Worm (Caenorhabditis elegans) whole organism, midembryonic: ENCODE measurements around the gene fbxa-79.

Experiments used
- flt-1 ChIP-seq: fragments of 200-800 bp; sonication (Bioruptor generic); IDR thresholded peaks from 2 replicates; pipeline ENCODE4 v1.3.6; 2022; ENCODE audit warnings: missing genetic modification characterization, missing compliant biosample characterization
- klf-2 ChIP-seq: fragments of 200-800 bp; sonication (Bioruptor generic); conservative IDR thresholded peaks from 2 replicates; pipeline ENCODE4 v1.3.6; 2022; ENCODE audit warnings: missing genetic modification reagents, missing genetic modification characterization, missing compliant biosample characterization
- med-1 ChIP-seq: sonication (generic microtip); optimal IDR thresholded peaks from 2 replicates; lab custom pipeline; 2017; ENCODE audit warnings: missing genetic modification characterization, mild to moderate bottlenecking, missing compliant biosample characterization, antibody characterized with exemption, missing genetic modification reagents; ENCODE audit not compliant: insufficient read depth
- ref-1 ChIP-seq: fragments of 200-800 bp; sonication (Bioruptor generic); conservative IDR thresholded peaks from 2 replicates; pipeline ENCODE4 v1.3.6; 2022; ENCODE audit warnings: missing genetic modification reagents, missing genetic modification characterization, missing compliant biosample characterization
- ztf-23 ChIP-seq: fragments of 200-800 bp; sonication (Bioruptor generic); IDR thresholded peaks from 2 replicates; pipeline ENCODE4 v1.3.6; 2022; ENCODE audit warnings: missing genetic modification reagents, missing genetic modification characterization, missing compliant biosample characterization

DNA sequence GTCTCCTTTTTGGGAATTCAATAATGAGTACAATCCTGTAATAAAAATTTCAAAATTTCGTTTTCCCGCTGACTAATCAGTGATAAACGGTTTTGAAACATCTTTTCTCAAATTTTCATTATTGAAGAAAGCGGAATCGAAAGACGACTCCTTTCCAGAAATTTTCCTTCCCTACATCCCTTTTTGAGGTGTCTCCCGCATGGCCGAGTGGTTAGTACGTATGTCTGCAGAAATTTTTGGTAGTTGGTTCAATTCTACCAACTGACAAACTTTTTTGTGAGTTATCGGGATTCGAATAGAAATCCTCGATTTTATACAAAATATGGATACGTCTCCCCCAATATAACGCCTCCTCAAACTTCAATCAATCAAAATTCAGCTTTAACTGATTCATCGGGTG, 46.4 kb upstream of the fbxa-79 start:
- no peak for TF ChIP-seq flt-1 (GFP tag; lab: Robert Waterston, UW)
- no peak for TF ChIP-seq klf-2 (GFP tag; lab: Robert Waterston, UW)
- no peak for TF ChIP-seq med-1 (GFP tag; lab: Kevin White, UChicago)
- TF ChIP-seq ztf-23 = no peak
- no peak for TF ChIP-seq ref-1 (GFP tag; lab: Robert Waterston, UW)
